Worm (Caenorhabditis elegans): ENCODE measurements around the gene zipt-17.

- no peak for TF ChIP-seq W03F9.2 (tag; optimal IDR thresholded peaks at IDR 0.05)
- TF ChIP-seq him-1 (tag; optimal IDR thresholded peaks at IDR 0.05) = no peak
These were observed 34.9 kb downstream of the zipt-17 start, which contains the start of gene C49C3.7 for ce11 chrIV:17332261-17332660.

All from whole organism, L4/young adult.